Worm (Caenorhabditis elegans) whole organism, L1 larva: ENCODE measurements around the gene spc-2.
A peak's percentile ranks its signal among the peaks of the same experiment; 100 is the strongest.

Experiments used
- aly-2 ChIP-seq: fragments of 150-350 bp; optimal IDR thresholded peaks from 2 replicates; lab custom pipeline; 2014; ENCODE audit warnings: missing biosample characterization, missing genetic modification characterization
- blmp-1 ChIP-seq: fragments of 150-350 bp; optimal IDR thresholded peaks from 2 replicates; lab custom pipeline; 2014; ENCODE audit warnings: missing biosample characterization, missing genetic modification characterization
- ceh-82 ChIP-seq, 3 experiments: fragments of 150-350 bp in 1 of 3; sonication (generic microtip) in 2 of 3; optimal IDR thresholded peaks; 2 replicates each; lab custom pipeline; 2014 to 2017; ENCODE audit warnings: missing biosample characterization in 3 of 3, missing genetic modification characterization in 3 of 3
- dpl-1 ChIP-seq, 3 experiments: fragments of 150-350 bp in 2 of 3; sonication (generic microtip) in 1 of 3; optimal IDR thresholded peaks; 2 replicates each; lab custom pipeline; 2014 to 2017; ENCODE audit warnings: missing biosample characterization in 3 of 3, missing genetic modification characterization in 3 of 3, missing genetic modification reagents in 3 of 3
- dsc-1 ChIP-seq: sonication (generic microtip); optimal IDR thresholded peaks from 2 replicates; lab custom pipeline; 2016; ENCODE audit warnings: mild to moderate bottlenecking, missing genetic modification characterization, missing compliant biosample characterization
- efl-1 ChIP-seq, 4 experiments: fragments of 150-350 bp; optimal IDR thresholded peaks in 3 of 4; peaks in 1 of 4; 1 replicate in 1 of 4; 2 replicates in 3 of 4; lab custom pipeline; 2014; ENCODE audit warnings: missing biosample characterization in 2 of 4, missing genetic modification characterization in 2 of 4, missing genetic modification reagents in 2 of 4
- egl-13 ChIP-seq: sonication (generic microtip); optimal IDR thresholded peaks from 2 replicates; lab custom pipeline; 2016; ENCODE audit warnings: missing genotype, missing genetic modification reagents, missing genetic modification characterization, missing compliant biosample characterization
- elt-3 ChIP-seq, 6 experiments: fragments of 150-350 bp in 1 of 6; sonication (generic microtip); optimal IDR thresholded peaks; 2 replicates each; lab custom pipeline; 2017 to 2018; ENCODE audit warnings: missing biosample characterization in 6 of 6, missing genetic modification characterization in 6 of 6, inconsistent platforms in 1 of 6
- ets-5 ChIP-seq: fragments of 200-800 bp; sonication (Bioruptor generic); IDR thresholded peaks from 2 replicates; pipeline ENCODE4 v1.3.6; 2022; ENCODE audit warnings: missing genetic modification characterization, missing compliant biosample characterization
- fkh-8 ChIP-seq: sonication (generic microtip); optimal IDR thresholded peaks from 2 replicates; lab custom pipeline; 2016; ENCODE audit warnings: mild to moderate bottlenecking, missing genetic modification characterization, missing compliant biosample characterization
- grh-1 ChIP-seq: fragments of 200-800 bp; sonication (Bioruptor generic); IDR thresholded peaks from 2 replicates; pipeline ENCODE4 v1.3.6; 2022; ENCODE audit warnings: missing genetic modification reagents, missing genetic modification characterization, missing compliant biosample characterization
- hlh-17 ChIP-seq: fragments of 200-800 bp; sonication (Bioruptor generic); optimal IDR thresholded peaks from 2 replicates; lab custom pipeline; 2018; ENCODE audit warnings: missing genetic modification characterization, mild to moderate bottlenecking, missing compliant biosample characterization, moderate library complexity, borderline replicate concordance
- hpl-2 ChIP-seq: fragments of 150-350 bp; optimal IDR thresholded peaks from 2 replicates; lab custom pipeline; 2014; ENCODE audit warnings: missing biosample characterization, missing genetic modification reagents, missing genetic modification characterization
- isw-1 ChIP-seq: fragments of 200-800 bp; sonication (Bioruptor generic); IDR thresholded peaks from 2 replicates; pipeline ENCODE4 v1.3.6; 2022; ENCODE audit warnings: missing genetic modification characterization, missing compliant biosample characterization
- jun-1 ChIP-seq: fragments of 150-350 bp; optimal IDR thresholded peaks from 2 replicates; lab custom pipeline; 2014; ENCODE audit warnings: missing biosample characterization, missing genetic modification reagents, missing genetic modification characterization
- lin-13 ChIP-seq: fragments of 150-350 bp; optimal IDR thresholded peaks from 2 replicates; lab custom pipeline; 2014; ENCODE audit warnings: missing biosample characterization, missing genetic modification reagents, missing genetic modification characterization
- lin-14 ChIP-seq: fragments of 200-800 bp; sonication (Bioruptor generic); optimal IDR thresholded peaks from 2 replicates; lab custom pipeline; 2018; ENCODE audit warnings: mild to moderate bottlenecking, missing genetic modification characterization, moderate library complexity, missing compliant biosample characterization
- lin-15B ChIP-seq: fragments of 150-350 bp; sonication (generic microtip); optimal IDR thresholded peaks from 3 replicates; lab custom pipeline; 2014; ENCODE audit warnings: missing biosample characterization, missing genetic modification characterization
- lin-35 ChIP-seq, 2 experiments: fragments of 150-350 bp; optimal IDR thresholded peaks; 2 replicates each; lab custom pipeline; 2014; ENCODE audit warnings: missing biosample characterization in 2 of 2, missing genetic modification characterization in 2 of 2, missing genetic modification reagents in 2 of 2
- lin-39 ChIP-seq: fragments of 150-350 bp; optimal IDR thresholded peaks from 2 replicates; lab custom pipeline; 2014; ENCODE audit warnings: missing biosample characterization, missing genetic modification reagents, missing genetic modification characterization
- lsy-2 ChIP-seq, 2 experiments: fragments of 150-350 bp; optimal IDR thresholded peaks; 2 replicates each; lab custom pipeline; 2014; ENCODE audit warnings: missing biosample characterization in 2 of 2, missing genetic modification characterization in 2 of 2
- mab-9 ChIP-seq: fragments of 200-800 bp; sonication (Bioruptor generic); IDR thresholded peaks from 2 replicates; pipeline ENCODE4 v1.3.6; 2022; ENCODE audit warnings: missing genetic modification reagents, missing genetic modification characterization, missing compliant biosample characterization
- mep-1 ChIP-seq: fragments of 150-350 bp; optimal IDR thresholded peaks from 2 replicates; lab custom pipeline; 2014; ENCODE audit warnings: missing biosample characterization, missing genetic modification characterization
- nhr-11 ChIP-seq: fragments of 150-350 bp; optimal IDR thresholded peaks from 2 replicates; lab custom pipeline; 2014; ENCODE audit warnings: missing biosample characterization, missing genetic modification characterization
- nhr-19 ChIP-seq: fragments of 200-800 bp; sonication (Bioruptor generic); conservative IDR thresholded peaks from 2 replicates; pipeline ENCODE4 v1.3.6; 2022; ENCODE audit warnings: missing genetic modification characterization, missing compliant biosample characterization
- nhr-20 ChIP-seq: sonication (generic microtip); optimal IDR thresholded peaks from 2 replicates; lab custom pipeline; 2016; ENCODE audit warnings: mild to moderate bottlenecking, missing genetic modification characterization, missing compliant biosample characterization
- nhr-237 ChIP-seq: fragments of 150-350 bp; optimal IDR thresholded peaks from 2 replicates; lab custom pipeline; 2014; ENCODE audit warnings: missing biosample characterization, missing genetic modification characterization
- nhr-47 ChIP-seq: sonication (generic microtip); optimal IDR thresholded peaks from 2 replicates; lab custom pipeline; 2016; ENCODE audit warnings: mild to moderate bottlenecking, missing genetic modification characterization, moderate library complexity, missing compliant biosample characterization
- nhr-71 ChIP-seq: sonication (generic microtip); optimal IDR thresholded peaks from 2 replicates; lab custom pipeline; 2016; ENCODE audit warnings: mild to moderate bottlenecking, missing genetic modification characterization, moderate library complexity, missing compliant biosample characterization
- nhr-76 ChIP-seq: sonication (generic microtip); optimal IDR thresholded peaks from 2 replicates; lab custom pipeline; 2017; ENCODE audit warnings: missing biosample characterization, missing genetic modification characterization
- nhr-77 ChIP-seq: fragments of 150-350 bp; optimal IDR thresholded peaks from 2 replicates; lab custom pipeline; 2014; ENCODE audit warnings: missing biosample characterization, missing genetic modification characterization
- nhr-85 ChIP-seq: sonication (generic microtip); peaks from one replicate; lab custom pipeline; 2016; ENCODE audit warnings: missing genetic modification characterization, inconsistent platforms, missing compliant biosample characterization
- nhr-90 ChIP-seq: sonication (generic microtip); optimal IDR thresholded peaks from 2 replicates; lab custom pipeline; 2016; ENCODE audit warnings: mild to moderate bottlenecking, missing genetic modification characterization, missing compliant biosample characterization; ENCODE audit not compliant: poor library complexity
- pax-3 ChIP-seq: fragments of 200-800 bp; sonication (Bioruptor generic); optimal IDR thresholded peaks from 2 replicates; lab custom pipeline; 2018; ENCODE audit warnings: mild to moderate bottlenecking, missing genetic modification characterization, moderate library complexity, missing compliant biosample characterization
- pqm-1 ChIP-seq: sonication (generic microtip); optimal IDR thresholded peaks from 3 replicates; lab custom pipeline; 2017; ENCODE audit warnings: missing biosample characterization, missing genetic modification characterization
- skn-1 ChIP-seq: fragments of 150-350 bp; optimal IDR thresholded peaks from 2 replicates; lab custom pipeline; 2014; ENCODE audit warnings: missing biosample characterization, missing genetic modification characterization
- snpc-4 ChIP-seq: fragments of 150-350 bp; optimal IDR thresholded peaks from 2 replicates; lab custom pipeline; 2014; ENCODE audit warnings: missing biosample characterization, missing genetic modification characterization
- snu-23 ChIP-seq: sonication (generic microtip); optimal IDR thresholded peaks from 2 replicates; lab custom pipeline; 2016; ENCODE audit warnings: missing genetic modification characterization, missing compliant biosample characterization
- sox-4 ChIP-seq: sonication (generic microtip); optimal IDR thresholded peaks from 2 replicates; lab custom pipeline; 2016; ENCODE audit warnings: missing genetic modification characterization, missing compliant biosample characterization
- sup-37 ChIP-seq: fragments of 200-800 bp; sonication (Bioruptor generic); optimal IDR thresholded peaks from 2 replicates; lab custom pipeline; 2018; ENCODE audit warnings: mild to moderate bottlenecking, missing genetic modification characterization, missing compliant biosample characterization
- swsn-7 ChIP-seq: sonication (generic microtip); optimal IDR thresholded peaks from 2 replicates; lab custom pipeline; 2016; ENCODE audit warnings: missing genetic modification characterization, missing compliant biosample characterization
- tbx-2 ChIP-seq: sonication (generic microtip); optimal IDR thresholded peaks from 2 replicates; lab custom pipeline; 2016; ENCODE audit warnings: missing genetic modification characterization, missing compliant biosample characterization
- unc-62 ChIP-seq: fragments of 150-350 bp; optimal IDR thresholded peaks from 2 replicates; lab custom pipeline; 2014; ENCODE audit warnings: missing biosample characterization, missing genetic modification reagents, missing genetic modification characterization
- unc-86 ChIP-seq: sonication (generic microtip); optimal IDR thresholded peaks from 2 replicates; lab custom pipeline; 2016; ENCODE audit warnings: missing genetic modification characterization, missing compliant biosample characterization
- unc-98 ChIP-seq: fragments of 200-800 bp; sonication (Bioruptor generic); IDR thresholded peaks from 2 replicates; pipeline ENCODE4 v1.3.6; 2022; ENCODE audit warnings: missing genetic modification characterization, missing compliant biosample characterization
- vab-15 ChIP-seq: sonication (generic microtip); optimal IDR thresholded peaks from 2 replicates; lab custom pipeline; 2017; ENCODE audit warnings: missing genotype, mild to moderate bottlenecking, missing genetic modification characterization, missing compliant biosample characterization
- xbp-1 ChIP-seq: sonication (generic microtip); optimal IDR thresholded peaks from 2 replicates; lab custom pipeline; 2016; ENCODE audit warnings: missing genetic modification characterization, missing compliant biosample characterization
- ztf-11 ChIP-seq, 2 experiments: sonication (generic microtip); optimal IDR thresholded peaks; 2 replicates each; lab custom pipeline; 2016 to 2017; ENCODE audit warnings: missing genetic modification characterization in 2 of 2, missing biosample characterization in 1 of 2, missing compliant biosample characterization in 1 of 2
- ztf-4 ChIP-seq: fragments of 150-350 bp; optimal IDR thresholded peaks from 2 replicates; lab custom pipeline; 2014; ENCODE audit warnings: missing biosample characterization, missing genetic modification characterization

Gene spc-2

DNA sequence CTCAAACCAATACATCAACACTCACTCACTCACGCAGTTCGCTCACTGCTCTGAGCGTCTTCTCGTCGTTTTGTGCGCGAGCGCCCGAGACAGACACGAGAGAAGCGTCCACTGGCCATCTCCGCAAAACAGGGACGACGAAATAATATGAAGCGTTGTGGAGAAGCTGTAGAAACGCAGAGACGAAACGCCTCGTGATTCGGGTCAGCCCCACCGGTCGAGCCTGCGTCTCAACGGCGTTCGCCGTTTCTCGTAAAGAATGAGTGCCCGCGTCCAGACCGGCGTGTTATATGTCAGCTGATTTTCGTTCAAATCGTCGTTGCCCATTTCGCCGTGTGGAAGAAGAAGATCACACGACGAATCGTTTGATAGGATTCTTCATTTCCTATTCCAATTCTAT lies 45.8 kb downstream of the spc-2 start, which contains the start of gene fbxl-1 (continued):
- TF ChIP-seq ceh-82 (tag; optimal IDR thresholded peaks at IDR 0.05; lab: Kevin White, UChicago) (peak; percentile 25 to 70 (median 47)), mab-9 (GFP tag; lab: Robert Waterston, UW) (no peak), snpc-4 (tag; lab: Kevin White, UChicago) (peak; percentile 6), nhr-237 (tag; lab: Kevin White, UChicago) (no peak), ets-5 (GFP tag; lab: Robert Waterston, UW) (no peak), ztf-11 (tag; optimal IDR thresholded peaks at IDR 0.05; lab: Kevin White, UChicago) (peak in 1 of 2 experiments; percentile 73), sup-37 (GFP tag; lab: Kevin White, UChicago) (no peak), pqm-1 (tag; lab: Kevin White, UChicago) (no peak), skn-1 (peak; percentile 65), fkh-8 (tag; lab: Kevin White, UChicago) (peak; percentile 96), lin-15B (tag; lab: Kevin White, UChicago) (no peak), hpl-2 (GFP tag; lab: Kevin White, UChicago) (no peak)
- TF ChIP-seq, all 84 proteins: peak for 47

DNA sequence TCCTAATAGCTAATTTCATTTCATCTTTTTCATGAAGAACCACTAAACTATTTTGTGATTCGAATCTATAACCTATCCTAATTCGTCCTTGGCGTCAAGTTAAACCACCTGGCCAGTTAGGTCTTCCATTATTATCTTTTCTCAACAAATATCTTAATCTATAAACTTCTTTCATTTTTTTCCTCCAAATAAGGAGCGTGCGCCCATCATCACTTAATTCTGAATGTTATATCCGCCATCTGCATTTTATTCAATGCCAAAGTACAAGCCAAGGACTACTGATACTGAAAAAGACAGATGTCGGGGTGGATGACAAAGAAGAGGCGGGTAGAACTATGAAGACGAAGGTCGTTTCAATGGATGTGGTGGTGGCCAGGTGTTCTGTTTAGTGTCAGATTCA lies 47.2 kb downstream of the spc-2 start:
- TF ChIP-seq pqm-1 (tag; lab: Kevin White, UChicago): no peak
- no peak for TF ChIP-seq lin-39 (tag; lab: Kevin White, UChicago)
- peak; percentile 63 for TF ChIP-seq lin-14 (GFP tag; lab: Kevin White, UChicago)
- no peak for TF ChIP-seq nhr-11 (tag; lab: Kevin White, UChicago)
- TF ChIP-seq elt-3 (tag; optimal IDR thresholded peaks at IDR 0.05; lab: Kevin White, UChicago): peak in 1 of 6 experiments; percentile 39
- TF ChIP-seq nhr-76: no peak
- no peak for TF ChIP-seq aly-2 (tag; lab: Kevin White, UChicago)
- no peak for TF ChIP-seq nhr-20 (tag; lab: Kevin White, UChicago)
- no peak for TF ChIP-seq nhr-90 (tag; lab: Kevin White, UChicago)
- TF ChIP-seq dpl-1 (GFP tag; optimal IDR thresholded peaks at IDR 0.05; lab: Kevin White, UChicago): no peak
- TF ChIP-seq vab-15: no peak
- TF ChIP-seq mep-1 (tag; lab: Kevin White, UChicago): peak; percentile 56
- no peak for TF ChIP-seq nhr-237 (tag; lab: Kevin White, UChicago)
- TF ChIP-seq unc-98 (GFP tag; lab: Robert Waterston, UW): no peak
- TF ChIP-seq nhr-71 (tag; lab: Kevin White, UChicago): peak; percentile 16
- TF ChIP-seq hlh-17 (GFP tag; lab: Kevin White, UChicago): no peak
- no peak for TF ChIP-seq lin-35 (GFP tag; optimal IDR thresholded peaks at IDR 0.05; lab: Kevin White, UChicago)
- TF ChIP-seq tbx-2 (tag; lab: Kevin White, UChicago): no peak
- no peak for TF ChIP-seq efl-1 (optimal IDR thresholded peaks at IDR 0.05; lab: Kevin White, UChicago)
- peak in 1 of 2 experiments; percentile 0 for TF ChIP-seq efl-1 (GFP tag; optimal IDR thresholded peaks at IDR 0.05 in 1 of 2; lab: Kevin White, UChicago)
- no peak for TF ChIP-seq grh-1 (GFP tag; lab: Robert Waterston, UW)
- TF ChIP-seq nhr-77 (tag; lab: Kevin White, UChicago): no peak
- no peak for TF ChIP-seq dsc-1
- TF ChIP-seq lin-13: peak; percentile 11
- peak; percentile 36 for TF ChIP-seq blmp-1 (tag; lab: Kevin White, UChicago)
- TF ChIP-seq nhr-19: no peak
- no peak for TF ChIP-seq isw-1 (GFP tag; lab: Robert Waterston, UW)
- peak in 1 of 2 experiments; percentile 18 for TF ChIP-seq lsy-2 (tag; optimal IDR thresholded peaks at IDR 0.05; lab: Kevin White, UChicago)
- TF ChIP-seq snu-23 (GFP tag; lab: Kevin White, UChicago): peak; percentile 6
- peak; percentile 79 for TF ChIP-seq nhr-85 (tag; lab: Kevin White, UChicago)

ce11 chrIII:8229480-8229879 lies 47.8 kb downstream of the spc-2 start:
- TF ChIP-seq nhr-11 (tag; lab: Kevin White, UChicago) (peak; percentile 45), jun-1 (tag; lab: Kevin White, UChicago) (no peak), unc-86 (tag; lab: Kevin White, UChicago) (peak; percentile 91), sox-4 (tag; lab: Kevin White, UChicago) (peak; percentile 1), swsn-7 (peak; percentile 43), nhr-47 (tag; lab: Kevin White, UChicago) (peak; percentile 70), xbp-1 (tag; lab: Kevin White, UChicago) (no peak), lin-14 (GFP tag; lab: Kevin White, UChicago) (peak; percentile 63), ztf-4 (tag; lab: Kevin White, UChicago) (peak; percentile 45), unc-62 (GFP tag; lab: Kevin White, UChicago) (no peak), nhr-71 (tag; lab: Kevin White, UChicago) (peak; percentile 73), dsc-1 (peak; percentile 92), blmp-1 (tag; lab: Kevin White, UChicago) (no peak), egl-13 (peak; percentile 76), fkh-8 (tag; lab: Kevin White, UChicago) (peak; percentile 71), nhr-20 (tag; lab: Kevin White, UChicago) (no peak), pax-3 (tag; lab: Kevin White, UChicago) (peak; percentile 23)
